Fruit fly (Drosophila melanogaster) whole organism: ENCODE results near the gene Prosalpha2.

ENCODE experiments used
- CG8478 ChIP-seq: fragments of >200 bp; optimal IDR thresholded peaks from 2 replicates; lab custom pipeline; 2018; ENCODE audit warnings: inconsistent platforms
- Dll ChIP-seq: fragments of >200 bp; optimal IDR thresholded peaks from 2 replicates; lab custom pipeline; 2017
- pan ChIP-seq: fragments of >200 bp; optimal IDR thresholded peaks from 2 replicates; lab custom pipeline; 2017
- psq ChIP-seq: fragments of >200 bp; optimal IDR thresholded peaks from 2 replicates; lab custom pipeline; 2017

DNA sequence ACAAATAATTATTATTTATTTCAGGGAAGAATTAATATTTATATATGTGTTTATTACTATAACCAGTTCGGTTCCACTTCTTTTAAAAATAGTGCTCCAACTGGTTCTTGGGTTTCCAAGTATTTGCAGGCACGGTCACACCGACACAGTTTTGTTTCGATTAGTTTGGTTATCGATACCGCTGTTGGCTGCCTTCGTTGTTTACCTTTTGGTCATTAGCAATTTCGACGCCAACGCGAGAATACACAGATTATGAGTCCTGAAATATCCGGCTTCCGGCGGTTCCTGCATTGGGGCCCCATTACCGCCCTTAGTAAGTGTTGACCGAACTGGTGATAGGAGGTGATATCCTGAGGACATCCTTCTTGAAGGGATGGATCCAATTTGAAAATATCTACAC lies 23.0 kb upstream of the Prosalpha2 start, which contains the start of gene CG5196:
- TF ChIP-seq psq (lab: Kevin White, UChicago) (no peak), Dll (lab: Kevin White, UChicago) (no peak), pan (lab: Kevin White, UChicago) (no peak), CG8478 (lab: Kevin White, UChicago) (no peak)
